Fruit fly (Drosophila melanogaster) whole organism: ENCODE measurements around the gene Dna2.

Experiments used
- CG8478 ChIP-seq: fragments of >200 bp; optimal IDR thresholded peaks from 2 replicates; lab custom pipeline; 2018; ENCODE audit warnings: inconsistent platforms
- Dll ChIP-seq: fragments of >200 bp; optimal IDR thresholded peaks from 2 replicates; lab custom pipeline; 2017
- EcR ChIP-seq, 2 experiments: fragments of >200 bp; optimal IDR thresholded peaks; 2 replicates each; lab custom pipeline; 2017; ENCODE audit warnings: missing biosample characterization in 2 of 2, missing genetic modification characterization in 2 of 2, missing genetic modification reagents in 2 of 2
- pan ChIP-seq: fragments of >200 bp; optimal IDR thresholded peaks from 2 replicates; lab custom pipeline; 2017
- psq ChIP-seq: fragments of >200 bp; optimal IDR thresholded peaks from 2 replicates; lab custom pipeline; 2017
- usp ChIP-seq: fragments of >200 bp; optimal IDR thresholded peaks from 2 replicates; lab custom pipeline; 2017; ENCODE audit warnings: missing biosample characterization, missing genetic modification characterization, mixed read lengths

Gene Dna2

dm6 chrX:10009794-10010614, at the start of gene Dna2:
Dna2 (plus strand) TSS chrX:10010481.
- TF ChIP-seq Dll (lab: Kevin White, UChicago) (no peak), EcR (GFP tag; optimal IDR thresholded peaks at IDR 0.05; lab: Kevin White, UChicago) (no peak), pan (lab: Kevin White, UChicago) (no peak), psq (lab: Kevin White, UChicago) (no peak)

dm6 chrX:9964778-9965291, 45.4 kb upstream of the Dna2 start, which contains the start of the genes CG1791 and CG1889:
CG1791 (minus strand) TSS chrX:9964878.
CG1889 (plus strand) TSS chrX:9965241.
- no peak for TF ChIP-seq psq (lab: Kevin White, UChicago)
- no peak for TF ChIP-seq EcR (GFP tag; optimal IDR thresholded peaks at IDR 0.05; lab: Kevin White, UChicago)
- no peak for TF ChIP-seq Dll (lab: Kevin White, UChicago)
- TF ChIP-seq usp (GFP tag; lab: Kevin White, UChicago) = no peak
- no peak for TF ChIP-seq CG8478 (lab: Kevin White, UChicago)

- TF ChIP-seq EcR (GFP tag; optimal IDR thresholded peaks at IDR 0.05; lab: Kevin White, UChicago) (no peak), CG8478 (lab: Kevin White, UChicago) (no peak), Dll (lab: Kevin White, UChicago) (no peak), pan (lab: Kevin White, UChicago) (no peak), psq (lab: Kevin White, UChicago) (no peak), usp (GFP tag; lab: Kevin White, UChicago) (no peak)
These were observed 34.3 kb upstream of the Dna2 start for dm6 chrX:9975973-9976372.

- no peak for TF ChIP-seq EcR (GFP tag; optimal IDR thresholded peaks at IDR 0.05; lab: Kevin White, UChicago)
- TF ChIP-seq psq (lab: Kevin White, UChicago) = no peak
- no peak for TF ChIP-seq usp (GFP tag; lab: Kevin White, UChicago)
- TF ChIP-seq CG8478 (lab: Kevin White, UChicago) = no peak
- no peak for TF ChIP-seq Dll (lab: Kevin White, UChicago)
- no peak for TF ChIP-seq pan (lab: Kevin White, UChicago)
These were observed 33.0 kb upstream of the Dna2 start, which contains the start of gene CG43386 for dm6 chrX:9977305-9977704. CG43386 (minus strand) TSS chrX:9977405.

dm6 chrX:9980464-9980863, 29.8 kb upstream of the Dna2 start, which contains the start of gene CG15252:
CG15252 (minus strand) TSS chrX:9980564.
- TF ChIP-seq EcR (GFP tag; optimal IDR thresholded peaks at IDR 0.05; lab: Kevin White, UChicago) (no peak), psq (lab: Kevin White, UChicago) (no peak), Dll (lab: Kevin White, UChicago) (no peak), usp (GFP tag; lab: Kevin White, UChicago) (no peak), CG8478 (lab: Kevin White, UChicago) (no peak), pan (lab: Kevin White, UChicago) (no peak)

dm6 chrX:9987361-9988087, 22.8 kb upstream of the Dna2 start:
- TF ChIP-seq psq (lab: Kevin White, UChicago) = no peak
- TF ChIP-seq usp (GFP tag; lab: Kevin White, UChicago) = no peak
- TF ChIP-seq Dll (lab: Kevin White, UChicago) = no peak
- TF ChIP-seq pan (lab: Kevin White, UChicago) = no peak
- no peak for TF ChIP-seq CG8478 (lab: Kevin White, UChicago)

- TF ChIP-seq EcR (GFP tag; optimal IDR thresholded peaks at IDR 0.05; lab: Kevin White, UChicago) (no peak), pan (lab: Kevin White, UChicago) (no peak), CG8478 (lab: Kevin White, UChicago) (no peak), usp (GFP tag; lab: Kevin White, UChicago) (no peak), Dll (lab: Kevin White, UChicago) (no peak), psq (lab: Kevin White, UChicago) (no peak)
These were observed 21.0 kb upstream of the Dna2 start, which contains the start of gene CG32694 for dm6 chrX:9989154-9989787. CG32694 (plus strand) TSS chrX:9989690.

- TF ChIP-seq usp (GFP tag; lab: Kevin White, UChicago) = no peak
- TF ChIP-seq pan (lab: Kevin White, UChicago) = no peak
- TF ChIP-seq EcR (GFP tag; optimal IDR thresholded peaks at IDR 0.05; lab: Kevin White, UChicago) = no peak
- no peak for TF ChIP-seq Dll (lab: Kevin White, UChicago)
- no peak for TF ChIP-seq CG8478 (lab: Kevin White, UChicago)
- TF ChIP-seq psq (lab: Kevin White, UChicago) = no peak
These were observed 19.3 kb upstream of the Dna2 start for dm6 chrX:9991013-9991412.

- TF ChIP-seq EcR (GFP tag; optimal IDR thresholded peaks at IDR 0.05; lab: Kevin White, UChicago) = no peak
- no peak for TF ChIP-seq CG8478 (lab: Kevin White, UChicago)
These were observed 17.3 kb upstream of the Dna2 start for dm6 chrX:9992934-9993333.

dm6 chrX:9993427-9994218, 16.7 kb upstream of the Dna2 start:
- TF ChIP-seq psq (lab: Kevin White, UChicago) = no peak
- TF ChIP-seq CG8478 (lab: Kevin White, UChicago) = no peak
- no peak for TF ChIP-seq pan (lab: Kevin White, UChicago)
- TF ChIP-seq Dll (lab: Kevin White, UChicago) = no peak
- TF ChIP-seq usp (GFP tag; lab: Kevin White, UChicago) = no peak
- TF ChIP-seq EcR (GFP tag; optimal IDR thresholded peaks at IDR 0.05; lab: Kevin White, UChicago) = no peak
